Worm (Caenorhabditis elegans) whole organism, midembryonic: Measurements from ENCODE around the gene C05G5.3.

Source experiments
- T22C8.4 ChIP-seq: fragments of 200-800 bp; sonication (Bioruptor generic); IDR thresholded peaks from 2 replicates; pipeline ENCODE4 v1.3.6; 2022; ENCODE audit warnings: missing genetic modification characterization, missing compliant biosample characterization
- cog-1 ChIP-seq: sonication (generic microtip); optimal IDR thresholded peaks from 2 replicates; lab custom pipeline; 2016; ENCODE audit warnings: missing genetic modification characterization, missing compliant biosample characterization
- flt-1 ChIP-seq: fragments of 200-800 bp; sonication (Bioruptor generic); IDR thresholded peaks from 2 replicates; pipeline ENCODE4 v1.3.6; 2022; ENCODE audit warnings: missing genetic modification characterization, missing compliant biosample characterization
- klf-2 ChIP-seq: fragments of 200-800 bp; sonication (Bioruptor generic); conservative IDR thresholded peaks from 2 replicates; pipeline ENCODE4 v1.3.6; 2022; ENCODE audit warnings: missing genetic modification reagents, missing genetic modification characterization, missing compliant biosample characterization
- med-1 ChIP-seq: sonication (generic microtip); optimal IDR thresholded peaks from 2 replicates; lab custom pipeline; 2017; ENCODE audit warnings: missing genetic modification characterization, mild to moderate bottlenecking, missing compliant biosample characterization, antibody characterized with exemption, missing genetic modification reagents; ENCODE audit not compliant: insufficient read depth
- ref-1 ChIP-seq: fragments of 200-800 bp; sonication (Bioruptor generic); conservative IDR thresholded peaks from 2 replicates; pipeline ENCODE4 v1.3.6; 2022; ENCODE audit warnings: missing genetic modification reagents, missing genetic modification characterization, missing compliant biosample characterization
- tab-1 ChIP-seq: fragments of 200-800 bp; sonication (Bioruptor generic); IDR thresholded peaks from 2 replicates; pipeline ENCODE4 v1.3.6; 2022; ENCODE audit warnings: missing genetic modification characterization, missing compliant biosample characterization
- ztf-23 ChIP-seq: fragments of 200-800 bp; sonication (Bioruptor generic); IDR thresholded peaks from 2 replicates; pipeline ENCODE4 v1.3.6; 2022; ENCODE audit warnings: missing genetic modification reagents, missing genetic modification characterization, missing compliant biosample characterization
- ztf-29 ChIP-seq: fragments of 200-800 bp; sonication (Bioruptor generic); IDR thresholded peaks from 2 replicates; pipeline ENCODE4 v1.3.6; 2022; ENCODE audit warnings: missing genetic modification reagents, missing genetic modification characterization, missing compliant biosample characterization

The C05G5.3 gene

ce11 chrX:14751911-14752310 is at the start of gene C05G5.3:
Gene C05G5.3 (minus strand): TSS chrX:14752011.
- TF ChIP-seq tab-1 (GFP tag; lab: Robert Waterston, UW) = no peak
- no peak for TF ChIP-seq med-1 (GFP tag; lab: Kevin White, UChicago)

- TF ChIP-seq med-1 (GFP tag; lab: Kevin White, UChicago) (no peak), cog-1 (tag; lab: Kevin White, UChicago) (no peak), ref-1 (GFP tag; lab: Robert Waterston, UW) (no peak), T22C8.4 (GFP tag; lab: Robert Waterston, UW) (no peak), flt-1 (GFP tag; lab: Robert Waterston, UW) (no peak), ztf-29 (GFP tag; lab: Robert Waterston, UW) (no peak), tab-1 (GFP tag; lab: Robert Waterston, UW) (no peak), ztf-23 (GFP tag; lab: Robert Waterston, UW) (no peak), klf-2 (no peak)
Observed at ce11 chrX:14797405-14797804, 45.6 kb upstream of the C05G5.3 start.

- no peak for TF ChIP-seq ztf-23 (GFP tag; lab: Robert Waterston, UW)
- TF ChIP-seq ztf-29 (GFP tag; lab: Robert Waterston, UW) = no peak
- TF ChIP-seq med-1 (GFP tag; lab: Kevin White, UChicago) = no peak
- no peak for TF ChIP-seq tab-1 (GFP tag; lab: Robert Waterston, UW)
- no peak for TF ChIP-seq ref-1 (GFP tag; lab: Robert Waterston, UW)
- TF ChIP-seq T22C8.4 (GFP tag; lab: Robert Waterston, UW) = no peak
- no peak for TF ChIP-seq klf-2
- no peak for TF ChIP-seq cog-1 (tag; lab: Kevin White, UChicago)
- TF ChIP-seq flt-1 (GFP tag; lab: Robert Waterston, UW) = no peak
Observed at ce11 chrX:14794170-14794569, 42.4 kb upstream of the C05G5.3 start.

- TF ChIP-seq ztf-29 (GFP tag; lab: Robert Waterston, UW) = no peak
Observed at ce11 chrX:14793198-14793747, 41.5 kb upstream of the C05G5.3 start, which contains the start of gene sprr-2. Gene sprr-2 (plus strand): TSS chrX:14793445.

- TF ChIP-seq ref-1 (GFP tag; lab: Robert Waterston, UW) (no peak), ztf-23 (GFP tag; lab: Robert Waterston, UW) (no peak), klf-2 (no peak), ztf-29 (GFP tag; lab: Robert Waterston, UW) (no peak), flt-1 (GFP tag; lab: Robert Waterston, UW) (no peak), T22C8.4 (GFP tag; lab: Robert Waterston, UW) (no peak), med-1 (GFP tag; lab: Kevin White, UChicago) (no peak), tab-1 (GFP tag; lab: Robert Waterston, UW) (no peak), cog-1 (tag; lab: Kevin White, UChicago) (no peak)
Observed at ce11 chrX:14792315-14793197, 40.7 kb upstream of the C05G5.3 start.

- TF ChIP-seq tab-1 (GFP tag; lab: Robert Waterston, UW) (no peak), T22C8.4 (GFP tag; lab: Robert Waterston, UW) (no peak), ztf-23 (GFP tag; lab: Robert Waterston, UW) (no peak), klf-2 (no peak), cog-1 (tag; lab: Kevin White, UChicago) (no peak), ztf-29 (GFP tag; lab: Robert Waterston, UW) (no peak), flt-1 (GFP tag; lab: Robert Waterston, UW) (no peak), med-1 (GFP tag; lab: Kevin White, UChicago) (no peak), ref-1 (GFP tag; lab: Robert Waterston, UW) (no peak)
Observed at ce11 chrX:14791195-14791739, 39.5 kb upstream of the C05G5.3 start.

ce11 chrX:14790320-14791048 is 38.7 kb upstream of the C05G5.3 start, which contains the start of gene tatn-1:
Gene tatn-1 (plus strand): TSS chrX:14791008.
- peak; percentile 65 for TF ChIP-seq cog-1 (tag; lab: Kevin White, UChicago)
- TF ChIP-seq ztf-29 (GFP tag; lab: Robert Waterston, UW) = no peak
- no peak for TF ChIP-seq ztf-23 (GFP tag; lab: Robert Waterston, UW)

ce11 chrX:14787557-14787932 is 35.7 kb upstream of the C05G5.3 start:
- TF ChIP-seq klf-2 (no peak), ztf-23 (GFP tag; lab: Robert Waterston, UW) (no peak)

- TF ChIP-seq ref-1 (GFP tag; lab: Robert Waterston, UW) (no peak), tab-1 (GFP tag; lab: Robert Waterston, UW) (no peak), flt-1 (GFP tag; lab: Robert Waterston, UW) (no peak), ztf-23 (GFP tag; lab: Robert Waterston, UW) (no peak), ztf-29 (GFP tag; lab: Robert Waterston, UW) (no peak), T22C8.4 (GFP tag; lab: Robert Waterston, UW) (no peak), cog-1 (tag; lab: Kevin White, UChicago) (no peak), klf-2 (no peak), med-1 (GFP tag; lab: Kevin White, UChicago) (no peak)
Observed at ce11 chrX:14786821-14787556, 35.2 kb upstream of the C05G5.3 start.
